Worm (Caenorhabditis elegans) whole organism, dauer: ENCODE measurements around the gene C27A2.8.

Source experiments
- unc-62 ChIP-seq: sonication (generic microtip); optimal IDR thresholded peaks from 2 replicates; lab custom pipeline; 2017; ENCODE audit warnings: missing biosample characterization, missing genetic modification reagents, missing genetic modification characterization

C27A2.8 gene

DNA sequence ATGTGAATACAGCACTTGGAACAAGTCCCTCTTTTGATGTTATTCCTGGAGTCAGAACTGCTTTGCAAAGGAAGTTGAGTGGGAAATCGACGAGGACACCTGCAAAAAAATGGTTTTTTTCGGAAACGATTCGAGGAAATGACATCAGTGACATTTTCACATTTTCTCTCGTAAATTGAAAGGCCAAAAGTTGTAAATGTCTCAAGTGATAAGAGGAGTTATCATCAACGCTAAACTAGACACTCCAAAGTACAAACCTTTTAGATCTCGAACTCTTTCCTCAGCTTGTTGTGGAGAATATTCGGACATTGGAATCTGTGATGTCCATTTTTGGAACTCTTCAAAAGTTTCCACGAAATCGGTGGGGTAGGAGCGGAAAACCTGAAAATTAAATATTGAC lies 16.4 kb upstream of the C27A2.8 start:
- no peak for TF ChIP-seq unc-62

DNA sequence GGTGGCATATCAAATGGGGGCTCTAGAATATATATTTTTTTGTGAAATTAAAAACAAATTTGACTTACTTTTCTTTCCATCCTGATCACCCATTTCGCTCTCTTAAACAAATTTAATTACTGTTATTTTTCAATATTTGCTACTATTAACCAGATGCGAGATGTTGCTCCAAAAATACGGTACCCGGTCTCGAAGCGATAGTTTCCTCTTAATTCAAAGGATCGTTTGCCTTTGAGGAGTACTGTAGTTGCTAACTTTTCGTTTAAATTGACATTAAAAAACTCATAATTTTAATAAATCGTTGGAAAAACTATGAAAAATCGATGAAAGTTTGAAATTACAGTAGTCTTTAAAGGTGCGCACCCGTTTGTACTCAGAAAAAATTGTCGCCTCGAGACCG lies 15.5 kb upstream of the C27A2.8 start, which contains the start of gene C04G6.4:
C04G6.4 (minus strand) TSS at position 101 of the 400 bp plus-strand sequence.
- no peak for TF ChIP-seq unc-62

DNA sequence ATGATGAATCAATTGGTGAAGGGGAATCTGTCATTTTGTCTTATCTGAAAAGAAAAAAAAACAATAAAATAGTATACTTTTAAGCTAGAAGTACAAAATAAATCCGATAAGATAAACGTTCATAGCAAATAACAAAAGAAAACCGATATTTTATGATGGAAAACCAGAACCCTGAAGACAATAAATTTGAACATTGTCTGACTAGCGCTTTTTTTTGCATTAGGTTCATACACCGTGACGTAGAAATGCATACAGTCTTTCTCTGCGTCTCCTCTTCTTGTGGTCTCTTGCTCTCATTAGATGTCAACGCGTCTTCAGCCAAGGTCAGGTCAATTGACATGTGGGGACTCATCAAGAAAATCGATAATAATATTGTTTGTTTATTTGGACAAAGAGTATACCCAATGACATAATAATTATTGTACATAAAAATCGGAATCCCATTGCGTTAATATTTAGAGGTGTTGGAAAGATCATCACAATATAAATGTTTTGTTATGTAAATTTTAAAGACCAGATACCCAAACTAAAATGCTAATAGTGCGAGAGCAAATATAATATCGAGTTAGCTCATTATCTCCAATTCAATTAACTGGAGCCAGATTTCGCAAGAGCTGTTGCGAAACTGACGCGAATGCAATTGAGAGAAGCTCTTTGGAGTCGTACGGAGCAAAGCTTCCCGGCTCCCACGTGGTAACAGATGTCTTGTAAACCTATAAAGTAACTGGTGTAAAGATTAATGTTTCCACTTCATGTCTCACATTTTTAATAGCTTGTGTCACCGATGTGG lies 13.5 kb upstream of the C27A2.8 start, which contains the start of gene dsh-2:
dsh-2 (minus strand) TSS at position 51 of the 790 bp plus-strand sequence.
- no peak for TF ChIP-seq unc-62

DNA sequence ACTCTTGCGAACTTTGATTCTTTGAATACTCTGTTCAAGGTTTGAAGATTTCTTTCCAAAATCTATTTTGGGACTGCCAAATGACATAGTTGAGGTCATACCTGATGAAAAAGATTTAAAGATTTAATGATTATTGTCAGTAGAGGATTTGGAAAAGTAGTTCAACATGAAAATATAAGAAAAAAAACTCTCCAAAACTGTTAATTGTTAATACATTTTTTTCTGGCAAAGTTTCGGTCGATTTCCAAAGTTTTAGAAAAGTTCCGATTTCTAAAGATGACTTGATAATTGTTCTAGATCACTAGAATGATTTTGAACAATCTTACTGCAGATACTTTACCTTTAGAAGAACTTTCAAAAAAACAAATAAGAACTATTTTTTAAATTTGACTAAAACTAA lies 3.4 kb upstream of the C27A2.8 start, which contains the start of gene C27A2.7:
C27A2.7 (minus strand) TSS at position 101 of the 400 bp plus-strand sequence.
- no peak for TF ChIP-seq unc-62

DNA sequence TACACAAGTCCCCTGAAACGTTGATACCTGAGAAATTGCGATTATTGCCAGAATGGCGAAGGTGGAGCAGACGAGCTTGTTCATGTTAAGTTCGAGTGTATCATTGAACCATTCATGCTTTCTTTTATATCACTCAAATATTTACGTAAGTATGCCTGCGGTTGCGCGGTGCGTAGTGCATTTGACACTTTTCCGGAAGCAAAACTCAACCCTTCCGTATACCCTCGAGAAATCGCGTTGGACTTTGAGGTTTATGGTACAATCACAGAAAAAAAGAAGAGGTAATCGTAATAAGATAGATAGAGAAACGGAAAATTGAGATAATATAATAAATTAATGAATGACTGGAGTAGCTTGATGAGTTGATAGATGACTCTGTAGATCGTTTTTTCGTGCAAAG lies 1.7 kb upstream of the C27A2.8 start, which contains the start of gene idpb-2:
idpb-2 (minus strand) TSS at position 101 of the 400 bp plus-strand sequence.
- no peak for TF ChIP-seq unc-62

DNA sequence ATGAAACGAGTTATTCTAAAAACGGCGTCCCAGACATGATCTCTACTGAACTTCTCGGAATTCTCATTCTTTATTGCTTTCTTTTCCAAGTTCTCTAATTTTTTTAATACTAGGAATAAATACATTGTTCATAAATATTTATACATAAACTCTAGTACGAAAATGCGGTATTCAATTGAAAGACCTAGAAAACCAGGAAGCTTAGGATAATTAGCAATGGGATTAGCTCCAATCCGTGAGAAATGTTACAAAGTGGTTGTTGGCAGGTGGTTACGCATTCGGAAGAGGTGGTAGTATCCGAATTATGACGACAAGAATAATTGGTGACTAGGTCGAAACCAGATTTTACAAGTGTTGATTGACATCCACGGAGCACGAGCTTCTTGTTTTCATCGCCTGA lies 876 bp downstream of the C27A2.8 start:
- no peak for TF ChIP-seq unc-62

DNA sequence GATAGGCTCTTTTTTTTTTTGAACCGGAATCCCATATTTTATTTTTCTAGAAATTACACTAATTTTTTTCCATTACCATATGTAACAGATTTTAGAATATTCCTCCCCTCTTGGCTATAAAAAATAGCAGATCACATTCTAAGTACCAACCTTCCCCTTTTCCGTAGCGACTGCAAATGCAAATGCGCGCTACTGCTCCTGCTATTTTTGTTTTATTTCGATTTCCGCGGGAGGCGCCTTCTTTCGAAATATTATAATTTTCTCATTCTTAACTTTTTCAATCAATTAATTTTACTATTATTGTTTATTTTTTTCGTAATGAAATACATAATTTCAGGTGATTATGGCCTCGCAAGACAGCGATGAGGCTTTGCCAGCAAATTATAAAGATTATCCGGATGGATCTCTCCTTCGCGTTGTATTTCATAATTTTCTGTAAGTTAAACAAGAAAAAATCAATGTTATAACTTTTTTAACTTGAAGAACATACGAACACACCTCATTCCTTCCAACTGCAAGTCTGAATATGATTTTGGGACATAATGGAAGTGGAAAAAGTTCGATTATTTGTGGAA lies 6.0 kb downstream of the C27A2.8 start, which contains the start of gene smc-5:
smc-5 (plus strand) TSS at position 332 of the 575 bp plus-strand sequence.
- no peak for TF ChIP-seq unc-62

DNA sequence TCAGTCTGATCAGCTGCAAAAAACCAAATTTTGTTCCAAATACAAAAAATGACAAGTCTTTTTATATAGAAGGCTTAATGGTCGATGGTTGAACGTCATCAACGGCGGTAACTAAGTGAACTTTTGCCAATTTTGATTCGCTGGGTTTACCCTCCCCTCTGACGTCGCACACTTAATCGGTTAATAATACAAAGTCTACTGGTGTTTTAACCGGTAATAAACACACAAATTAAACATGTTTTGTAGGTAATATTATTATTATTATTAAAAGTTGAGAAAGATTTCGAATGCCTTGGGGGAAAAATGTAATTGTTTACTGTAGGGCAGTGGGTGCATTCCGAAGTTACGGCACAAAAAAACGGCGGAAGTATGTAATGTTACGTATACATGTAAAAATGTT lies 7.1 kb downstream of the C27A2.8 start, which contains the start of gene pho-12:
pho-12 (minus strand) TSS at position 101 of the 400 bp plus-strand sequence.
- no peak for TF ChIP-seq unc-62

DNA sequence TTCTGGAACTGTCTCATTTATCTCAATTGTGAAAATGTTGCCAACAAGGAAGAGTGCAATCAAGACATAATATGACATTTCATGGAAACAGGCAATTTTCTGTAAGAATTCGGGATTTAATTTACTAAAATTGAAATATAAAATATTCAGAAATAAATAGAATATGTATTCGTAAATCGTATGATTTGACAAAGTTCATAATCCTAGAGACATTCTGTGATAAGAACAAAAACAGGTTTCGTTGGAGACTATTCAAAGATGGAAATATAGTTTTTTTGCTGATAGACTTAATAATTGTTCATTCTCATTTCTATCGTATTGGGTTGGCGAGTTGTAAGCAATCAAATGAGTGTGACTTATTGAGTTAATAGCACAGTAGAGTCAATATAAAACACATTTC lies 9.8 kb downstream of the C27A2.8 start, which contains the start of gene C27A2.12:
C27A2.12 (minus strand) TSS at position 101 of the 400 bp plus-strand sequence.
- TF ChIP-seq unc-62: no peak

DNA sequence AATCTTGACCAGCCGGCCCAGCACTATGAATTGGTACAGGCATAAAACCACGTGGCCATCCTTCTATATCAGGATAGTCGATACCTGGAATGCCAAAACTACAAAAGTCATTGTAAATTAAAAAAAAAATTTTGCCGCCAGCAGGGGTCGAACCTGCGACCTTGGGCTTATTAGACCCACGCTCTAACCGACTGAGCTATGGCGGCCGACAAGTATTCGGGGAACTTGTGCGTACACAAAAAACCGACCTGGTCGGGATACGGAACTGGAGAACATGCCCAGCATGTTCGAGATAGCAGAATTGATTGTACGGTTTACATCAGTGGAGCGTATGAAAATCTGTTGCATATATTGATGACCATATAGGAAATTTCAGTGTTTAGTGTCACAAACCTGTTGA lies 10.5 kb downstream of the C27A2.8 start:
- TF ChIP-seq unc-62: no peak

DNA sequence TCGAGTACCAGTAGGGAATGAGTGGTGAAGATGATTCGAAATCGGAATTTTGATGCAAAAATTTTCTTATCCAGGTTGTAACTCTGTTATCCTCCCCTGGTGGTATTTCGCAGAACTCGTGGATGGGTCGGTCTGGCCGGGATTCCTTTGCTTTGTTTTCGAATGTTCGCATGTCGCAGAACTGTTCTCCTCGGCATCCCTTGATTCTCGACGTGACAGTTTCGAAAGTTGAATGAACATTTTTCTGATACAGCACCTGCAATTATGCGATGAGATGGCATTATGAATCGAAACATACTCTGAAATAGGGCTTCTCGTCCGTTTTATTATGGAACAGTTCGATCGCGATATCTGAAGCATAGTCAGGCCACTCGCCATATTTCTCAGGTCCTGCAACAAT lies 11.6 kb downstream of the C27A2.8 start:
- no peak for TF ChIP-seq unc-62

DNA sequence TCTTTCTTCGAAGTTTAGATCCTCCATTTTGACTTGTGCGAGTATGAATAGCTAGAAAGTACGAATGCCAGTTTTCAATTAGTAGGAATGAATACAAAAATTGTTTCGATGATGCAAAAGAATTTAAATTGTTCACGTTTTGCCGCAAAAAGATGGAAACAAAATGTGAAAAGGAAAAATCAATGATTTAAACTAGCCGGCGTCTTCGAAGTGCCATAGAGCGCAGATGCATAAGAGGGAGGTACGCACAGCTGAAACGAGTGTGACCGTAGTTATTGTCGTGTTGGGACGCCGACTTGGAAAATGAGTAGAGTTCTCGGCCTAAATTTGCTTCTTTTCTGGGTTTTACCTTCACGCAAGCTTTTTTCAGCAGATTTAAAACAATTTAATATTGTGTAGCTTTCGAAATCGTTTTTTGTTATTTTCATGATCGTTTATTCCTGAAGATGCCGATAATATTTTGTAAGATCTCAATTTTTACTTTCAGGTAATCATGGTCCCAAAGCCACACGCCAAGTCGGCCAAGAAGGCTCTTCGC lies 12.6 kb downstream of the C27A2.8 start, which contains the start of the genes ify-1 and rpl-22:
ify-1 (minus strand) TSS at position 51 of the 538 bp plus-strand sequence.
rpl-22 (plus strand) TSS at position 488 of the 538 bp plus-strand sequence.
- no peak for TF ChIP-seq unc-62

DNA sequence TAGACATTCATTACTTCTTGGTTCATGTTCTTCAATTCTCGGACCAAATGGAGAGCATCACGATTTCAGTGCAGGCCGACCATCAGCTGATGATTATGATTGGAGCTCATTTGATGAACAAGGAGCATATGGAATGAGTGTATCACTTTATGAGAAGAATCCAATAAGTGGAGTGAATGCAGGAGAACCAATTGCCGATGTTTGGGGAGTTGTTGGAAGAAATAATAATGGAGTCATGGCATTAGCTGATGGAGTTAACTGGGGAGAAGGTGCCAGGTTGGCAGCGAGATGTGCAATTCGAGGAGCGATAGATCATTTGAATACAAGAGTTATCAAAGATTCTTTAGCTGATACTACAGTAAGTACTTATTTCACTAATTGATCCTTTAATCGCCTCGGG lies 17.1 kb downstream of the C27A2.8 start:
- TF ChIP-seq unc-62: no peak

DNA sequence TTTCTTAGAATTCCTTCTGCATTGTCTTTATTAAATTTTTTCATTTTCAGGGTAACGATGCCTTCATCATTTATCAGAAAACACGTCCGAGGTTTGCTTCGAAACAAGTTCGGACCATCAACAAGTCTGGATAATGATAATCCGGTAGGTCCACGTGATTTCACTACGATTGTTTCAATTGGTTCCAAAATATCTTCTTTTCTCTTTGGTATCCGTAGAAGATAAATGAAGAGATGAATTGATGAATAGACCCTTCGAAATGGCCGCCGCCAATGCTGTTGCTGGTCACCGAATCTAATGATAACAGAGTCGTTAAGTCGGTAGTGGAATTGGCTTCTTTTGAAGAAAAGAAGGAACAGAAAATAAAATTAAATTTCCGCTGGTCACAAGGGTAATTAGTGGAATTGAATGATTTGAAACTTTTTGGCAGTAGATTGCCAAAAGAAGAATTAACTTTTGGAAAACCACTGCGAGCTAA lies 17.9 kb downstream of the C27A2.8 start, which contains the start of gene F33G12.6:
F33G12.6 (plus strand) TSS at position 51 of the 478 bp plus-strand sequence.
- TF ChIP-seq unc-62: no peak

DNA sequence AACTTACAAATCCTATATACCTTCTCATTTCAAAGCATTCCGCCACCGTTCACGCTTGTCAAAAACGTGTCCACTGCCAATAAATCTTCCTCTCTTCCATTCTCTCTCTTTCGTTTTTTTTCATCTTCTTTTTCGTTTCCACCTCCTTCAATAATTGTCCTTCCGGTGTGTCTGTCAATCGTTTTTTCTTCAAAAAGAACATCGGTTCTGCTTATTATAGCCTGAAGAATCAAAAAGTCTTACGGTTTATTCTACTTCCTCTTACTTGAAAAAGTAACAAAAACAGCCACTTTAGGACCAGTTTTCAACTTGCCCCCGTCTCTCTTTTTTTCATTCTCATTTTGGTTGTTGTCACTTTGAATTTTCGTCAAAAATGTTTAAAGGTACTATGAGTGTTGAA lies 18.6 kb downstream of the C27A2.8 start:
- TF ChIP-seq unc-62: no peak

DNA sequence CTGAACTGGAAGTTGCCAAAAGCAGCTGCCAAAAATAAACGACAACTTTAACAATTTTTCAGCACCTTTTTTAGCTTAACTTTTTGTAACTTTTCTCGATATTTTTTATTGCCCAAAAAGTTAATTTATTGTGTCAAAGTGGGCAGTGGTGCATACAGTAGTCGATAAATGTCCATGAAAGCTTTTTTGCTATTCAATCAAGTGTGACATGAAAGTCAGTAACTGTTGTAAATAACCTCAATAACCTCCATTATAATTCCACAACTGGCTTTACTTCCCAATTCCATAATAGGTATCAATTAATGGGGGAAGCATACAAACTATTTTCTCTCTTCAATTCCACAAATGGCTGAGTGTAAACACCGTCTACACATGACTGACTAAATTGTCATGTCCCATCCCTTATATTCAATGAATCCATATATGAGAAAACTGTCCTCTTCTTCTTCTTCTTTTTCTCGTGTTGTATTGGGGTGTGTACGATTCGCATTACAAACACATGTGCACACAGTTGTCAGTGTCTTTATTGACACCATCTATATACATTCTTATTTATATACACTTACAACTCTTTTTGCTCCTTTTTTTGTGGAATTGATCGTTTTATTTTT lies 19.6 kb downstream of the C27A2.8 start:
- no peak for TF ChIP-seq unc-62
